Worm (Caenorhabditis elegans): ENCODE results near the gene flp-4.

DNA sequence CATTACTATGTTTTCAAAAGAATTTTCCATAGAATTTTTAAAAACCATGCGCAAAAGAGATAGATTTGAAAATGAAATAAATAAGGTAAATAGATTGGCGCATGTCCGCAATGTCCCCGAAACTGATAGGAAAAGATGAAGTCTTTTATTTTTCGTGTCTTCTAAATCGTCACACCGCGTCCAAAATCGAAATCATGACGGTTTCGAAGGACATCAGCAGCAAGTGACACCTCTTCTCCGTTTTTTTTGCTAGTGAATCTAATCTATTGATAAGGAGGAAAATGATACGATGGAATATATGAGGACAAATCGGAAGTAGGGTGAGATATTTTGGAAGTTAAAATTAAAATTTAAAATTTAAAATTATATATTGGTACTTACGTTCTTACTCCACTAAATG lies 25.3 kb downstream of the flp-4 start:
- TF ChIP-seq elt-1 (tag; optimal IDR thresholded peaks at IDR 0.05; ENCODE audit: borderline replicate concordance, insufficient read depth) (no peak), ztf-11 (tag; optimal IDR thresholded peaks at IDR 0.05) (no peak), elt-3 (tag; optimal IDR thresholded peaks at IDR 0.05) (no peak), snpc-4 (tag; optimal IDR thresholded peaks at IDR 0.05) (no peak)

Data from whole organism, mixed stage, embryonic.